Worm (Caenorhabditis elegans): ENCODE data around the gene tbcc-1.

DNA sequence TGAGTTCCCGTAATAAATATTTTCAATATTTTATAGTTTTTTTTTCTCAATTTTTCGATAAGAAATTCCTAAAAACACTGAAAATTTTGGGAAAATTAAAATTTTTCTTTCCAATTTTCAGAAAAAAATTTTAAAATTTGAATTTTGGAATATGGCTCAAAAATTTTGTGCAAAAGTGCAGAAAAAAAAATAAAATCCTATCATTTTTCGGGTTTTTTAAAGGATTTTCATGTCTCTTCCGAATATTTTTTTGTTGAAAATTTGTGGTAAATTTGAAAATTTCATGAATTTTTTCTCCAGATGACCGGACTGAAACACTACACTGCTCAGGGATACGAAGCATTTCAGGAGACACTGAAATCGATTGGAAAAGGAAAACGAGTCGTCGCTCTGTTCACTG lies 46.1 kb downstream of the tbcc-1 start, which contains the start of gene txdc-17:
- TF ChIP-seq jun-1 (tag; optimal IDR thresholded peaks at IDR 0.05): no peak
- no peak for TF ChIP-seq unc-39 (tag; optimal IDR thresholded peaks at IDR 0.05)
- no peak for TF ChIP-seq nhr-10 (tag; optimal IDR thresholded peaks at IDR 0.05)
- TF ChIP-seq dve-1 (tag; optimal IDR thresholded peaks at IDR 0.05; ENCODE audit: insufficient read depth): no peak
- TF ChIP-seq rbr-2 (tag; optimal IDR thresholded peaks at IDR 0.05): no peak
- no peak for TF ChIP-seq nhr-28 (tag; optimal IDR thresholded peaks at IDR 0.05)

Measured in whole organism, L4 larva.